Worm (Caenorhabditis elegans): ENCODE measurements around the gene T24C2.3.

Gene T24C2.3

ce11 chrX:14503282-14503681 is 40.0 kb upstream of the T24C2.3 start:
- TF ChIP-seq lin-26 (GFP tag; IDR thresholded peaks at IDR 0.05) (0 out of 2 replicates have a peak, but pooled peaks have one; percentile 42), dpl-1 (GFP tag; optimal IDR thresholded peaks at IDR 0.05) (no peak), unc-62 (GFP tag; optimal IDR thresholded peaks at IDR 0.05) (peak; percentile 24), F57A8.1 (GFP tag; optimal IDR thresholded peaks at IDR 0.05) (no peak), F57C9.4 (tag; optimal IDR thresholded peaks at IDR 0.05) (no peak)

- TF ChIP-seq lin-54 (GFP tag; optimal IDR thresholded peaks at IDR 0.05) (no peak), nhr-179 (tag; optimal IDR thresholded peaks at IDR 0.05) (no peak), ZK185.1 (tag; optimal IDR thresholded peaks at IDR 0.05; ENCODE audit: poor library complexity, severe bottlenecking) (no peak), unc-62 (GFP tag; optimal IDR thresholded peaks at IDR 0.05) (peak; percentile 13), die-1 (tag; optimal IDR thresholded peaks at IDR 0.05) (no peak), tlf-1 (GFP tag; optimal IDR thresholded peaks at IDR 0.05) (no peak), ceh-58 (GFP tag; IDR thresholded peaks at IDR 0.05) (no peak), ztf-25 (GFP tag; IDR thresholded peaks at IDR 0.05) (no peak), pbrm-1 (GFP tag; IDR thresholded peaks at IDR 0.05) (no peak), Y56A3A.18 (GFP tag; IDR thresholded peaks at IDR 0.05) (0 out of 2 replicates have a peak, but pooled peaks have one; percentile 6), akir-1 (GFP tag; optimal IDR thresholded peaks at IDR 0.05) (no peak), C17E4.6 (GFP tag; IDR thresholded peaks at IDR 0.05) (no peak), F52B5.7 (tag; optimal IDR thresholded peaks at IDR 0.05) (no peak), madf-8 (GFP tag; conservative IDR thresholded peaks at IDR 0.05) (no peak), lin-35 (GFP tag; optimal IDR thresholded peaks at IDR 0.05) (no peak), sdz-38 (tag; optimal IDR thresholded peaks at IDR 0.05) (no peak), T26A5.8 (tag; optimal IDR thresholded peaks at IDR 0.05) (no peak), ceh-27 (GFP tag; optimal IDR thresholded peaks at IDR 0.05) (no peak), atf-7 (tag; optimal IDR thresholded peaks at IDR 0.05) (no peak), nhr-90 (tag; optimal IDR thresholded peaks at IDR 0.05) (no peak), zfh-2 (GFP tag; conservative IDR thresholded peaks at IDR 0.05) (peak; percentile 94), mcd-1 (GFP tag; IDR thresholded peaks at IDR 0.05) (no peak; the same call in 1 of the 2 replicates), dox-1 (GFP tag; IDR thresholded peaks at IDR 0.05) (peak; percentile 64), nhr-27 (tag; optimal IDR thresholded peaks at IDR 0.05) (no peak), ekl-4 (GFP tag; IDR thresholded peaks at IDR 0.05) (no peak), snpc-3.4 (tag; optimal IDR thresholded peaks at IDR 0.05) (no peak), rpc-1 (optimal IDR thresholded peaks at IDR 0.05) (no peak), rpc-1 (tag; optimal IDR thresholded peaks at IDR 0.05) (no peak), nhr-80 (tag; optimal IDR thresholded peaks at IDR 0.05) (peak; percentile 30), egrh-3 (GFP tag; IDR thresholded peaks at IDR 0.05) (peak; percentile 29; the same call in 1 of the 2 replicates), nfyb-1 (GFP tag; IDR thresholded peaks at IDR 0.05) (no peak), aptf-2 (GFP tag; conservative IDR thresholded peaks at IDR 0.05) (no peak), C06A6.2 (GFP tag; conservative IDR thresholded peaks at IDR 0.05) (no peak), cebp-1 (GFP tag; IDR thresholded peaks at IDR 0.05) (no peak), cebp-1 (tag; optimal IDR thresholded peaks at IDR 0.05) (peak; percentile 21), madf-3 (GFP tag; IDR thresholded peaks at IDR 0.05) (no peak), lin-40 (tag; optimal IDR thresholded peaks at IDR 0.05) (no peak), bed-1 (GFP tag; IDR thresholded peaks at IDR 0.05) (no peak), F10E7.11 (tag; optimal IDR thresholded peaks at IDR 0.05) (no peak), ccch-3 (GFP tag; optimal IDR thresholded peaks at IDR 0.05) (no peak), B0035.1 (tag; optimal IDR thresholded peaks at IDR 0.05) (no peak), hmg-20 (GFP tag; IDR thresholded peaks at IDR 0.05) (no peak)
These were observed 39.3 kb upstream of the T24C2.3 start, which contains the start of gene M163.1 for ce11 chrX:14503800-14504550. Gene M163.1, minus strand, starts transcription at chrX:14503824.

Measured in whole organism, young adult.